Worm (Caenorhabditis elegans): ENCODE results near the gene immt-2.
A peak's percentile ranks its signal among the peaks of the same experiment; 100 is the strongest.

immt-2 gene

ce11 chrV:16808168-16808567 is 19.1 kb downstream of the immt-2 start:
- TF ChIP-seq unc-62 (GFP tag; optimal IDR thresholded peaks at IDR 0.05 in 1 of 2) (peak in 1 of 2 experiments; percentile 48), unc-62 (tag; optimal IDR thresholded peaks at IDR 0.05) (no peak), egl-43 (GFP tag; IDR thresholded peaks at IDR 0.05) (no peak)

- TF ChIP-seq rbr-2 (tag; optimal IDR thresholded peaks at IDR 0.05) (no peak), lir-3 (tag; optimal IDR thresholded peaks at IDR 0.05) (no peak), gei-8 (GFP tag; optimal IDR thresholded peaks at IDR 0.05) (no peak), dve-1 (tag; optimal IDR thresholded peaks at IDR 0.05; ENCODE audit: insufficient read depth) (no peak), egl-43 (GFP tag; IDR thresholded peaks at IDR 0.05) (no peak), ctbp-1 (GFP tag; IDR thresholded peaks at IDR 0.05) (no peak), mep-1 (tag; optimal IDR thresholded peaks at IDR 0.05) (no peak), fos-1 (tag; optimal IDR thresholded peaks at IDR 0.05) (no peak), ceh-62 (tag; optimal IDR thresholded peaks at IDR 0.05) (no peak), mxl-2 (GFP tag; conservative IDR thresholded peaks at IDR 0.05) (no peak), Y5F2A.4 (GFP tag; optimal IDR thresholded peaks at IDR 0.05) (no peak), vab-7 (GFP tag; IDR thresholded peaks at IDR 0.05) (no peak), F37D6.2 (tag; optimal IDR thresholded peaks at IDR 0.05) (no peak), daf-19 (GFP tag; conservative IDR thresholded peaks at IDR 0.05) (no peak), lin-13 (GFP tag; optimal IDR thresholded peaks at IDR 0.05) (no peak), ceh-44 (GFP tag; IDR thresholded peaks at IDR 0.05) (no peak)
These were observed 22.8 kb downstream of the immt-2 start for ce11 chrV:16811841-16812240.

DNA sequence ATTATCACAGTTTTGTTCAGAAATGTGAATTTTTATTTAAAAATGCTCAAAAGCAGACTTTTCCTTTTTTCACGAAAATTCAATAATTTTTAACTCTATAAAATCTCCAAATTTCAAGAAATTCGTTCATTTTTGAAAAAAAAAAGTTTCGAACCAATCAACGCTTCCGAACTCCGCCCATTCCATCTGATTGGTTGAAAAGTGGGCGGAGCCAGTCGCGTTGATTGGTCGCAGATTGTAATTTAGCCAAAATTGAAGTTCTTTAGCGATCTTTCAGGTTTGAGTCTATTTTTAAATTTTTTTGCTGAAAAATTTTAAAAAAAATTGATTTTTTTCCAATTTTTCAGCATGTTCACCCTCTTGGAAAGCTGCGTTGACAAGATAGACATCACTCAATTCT is 23.3 kb downstream of the immt-2 start:
- TF ChIP-seq nhr-28 (tag; optimal IDR thresholded peaks at IDR 0.05) (no peak), nhr-237 (tag; optimal IDR thresholded peaks at IDR 0.05) (no peak), lim-7 (GFP tag; IDR thresholded peaks at IDR 0.05) (no peak), aha-1 (tag) (no peak), nhr-41 (GFP tag; IDR thresholded peaks at IDR 0.05) (no peak), D1046.2 (GFP tag; IDR thresholded peaks at IDR 0.05) (no peak), skn-1 (tag; optimal IDR thresholded peaks at IDR 0.05) (no peak), snpc-1.2 (GFP tag; IDR thresholded peaks at IDR 0.05) (no peak), ceh-28 (tag; optimal IDR thresholded peaks at IDR 0.05) (no peak), dmd-8 (GFP tag; IDR thresholded peaks at IDR 0.05) (no peak), egl-43 (GFP tag; IDR thresholded peaks at IDR 0.05) (no peak), F26F4.8 (GFP tag; conservative IDR thresholded peaks at IDR 0.05) (no peak), lin-39 (tag; optimal IDR thresholded peaks at IDR 0.05) (no peak), ztf-7 (tag; optimal IDR thresholded peaks at IDR 0.05) (no peak)

DNA sequence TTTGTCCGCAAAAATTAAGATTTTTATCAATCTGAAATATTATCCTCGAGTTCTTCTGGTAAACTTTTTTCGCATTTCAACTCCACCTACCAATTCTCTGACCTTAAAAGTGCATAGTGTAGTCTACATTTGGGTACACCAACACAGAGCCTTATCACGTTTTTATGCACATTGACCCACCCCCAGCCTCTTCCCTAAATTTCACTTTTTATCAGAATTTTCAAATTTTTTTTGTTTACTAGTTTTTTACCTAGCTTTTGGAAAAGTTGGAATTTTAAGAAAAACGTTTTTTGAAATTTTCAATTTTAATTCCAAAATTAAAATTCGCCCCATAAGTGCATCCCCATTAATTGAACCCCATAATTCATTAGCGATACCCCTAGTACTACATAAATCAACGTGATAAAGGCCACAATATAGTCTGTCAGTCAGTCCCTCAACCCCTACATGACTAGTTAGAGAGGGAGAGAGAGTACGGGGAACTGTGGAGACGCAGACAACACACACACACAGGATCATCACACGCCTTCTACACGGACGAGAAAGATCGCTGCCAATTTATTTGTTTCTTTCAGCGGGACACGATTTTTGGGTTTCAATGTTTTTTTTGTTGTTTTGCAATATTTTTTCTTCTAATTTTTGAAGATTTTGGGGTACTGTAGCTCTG is 25.6 kb downstream of the immt-2 start:
- TF ChIP-seq gei-8 (GFP tag; optimal IDR thresholded peaks at IDR 0.05) (peak; percentile 31), lsy-2 (tag; optimal IDR thresholded peaks at IDR 0.05) (peak in 1 of 2 experiments; percentile 11), daf-16 (GFP tag; optimal IDR thresholded peaks at IDR 0.05) (no peak), daf-16 (tag; optimal IDR thresholded peaks at IDR 0.05) (peak; percentile 59), pha-4 (GFP tag; IDR thresholded peaks at IDR 0.05) (no peak), pha-4 (tag; optimal IDR thresholded peaks at IDR 0.05) (no peak), egl-27 (tag; optimal IDR thresholded peaks at IDR 0.05) (no peak), hlh-30 (tag; optimal IDR thresholded peaks at IDR 0.05; ENCODE audit: insufficient read depth) (peak; percentile 57), unc-62 (GFP tag; optimal IDR thresholded peaks at IDR 0.05 in 1 of 2) (peak in 1 of 2 experiments; percentile 90), unc-62 (tag; optimal IDR thresholded peaks at IDR 0.05) (no peak), lin-29 (GFP tag; IDR thresholded peaks at IDR 0.05) (no peak), zip-2 (tag; optimal IDR thresholded peaks at IDR 0.05) (no peak), mxl-3 (GFP tag; optimal IDR thresholded peaks at IDR 0.05) (peak; percentile 41), mes-2 (tag; optimal IDR thresholded peaks at IDR 0.05; ENCODE audit: poor library complexity, severe bottlenecking) (peak; percentile 28), hlh-11 (tag; optimal IDR thresholded peaks at IDR 0.05) (peak; percentile 23), dmd-6 (GFP tag; IDR thresholded peaks at IDR 0.05) (no peak), nhr-237 (tag; optimal IDR thresholded peaks at IDR 0.05) (no peak), php-3 (GFP tag; IDR thresholded peaks at IDR 0.05) (no peak), mdl-1 (tag; optimal IDR thresholded peaks at IDR 0.05) (peak in 1 of 2 experiments; percentile 28), pqm-1 (tag; optimal IDR thresholded peaks at IDR 0.05) (peak; percentile 32), nhr-28 (tag; optimal IDR thresholded peaks at IDR 0.05) (peak; percentile 62)

Data from whole organism, L4 larva.